Fruit fly (Drosophila melanogaster) whole organism, pupa: ENCODE data around the gene Adk1.

Experiments
- CG13204 ChIP-seq: fragments of 200-800 bp; sonication (Bioruptor generic); optimal IDR thresholded peaks from 2 replicates; lab custom pipeline; 2018; ENCODE audit warnings: missing biosample characterization, mild to moderate bottlenecking, missing genetic modification characterization, moderate library complexity
- CG15710 ChIP-seq: fragments of 200-800 bp; sonication (Bioruptor generic); optimal IDR thresholded peaks from 2 replicates; lab custom pipeline; 2018; ENCODE audit warnings: missing biosample characterization, mild to moderate bottlenecking, missing genetic modification characterization, moderate library complexity
- CG4496 ChIP-seq: fragments of 200-800 bp; sonication (Bioruptor generic); IDR thresholded peaks from 3 replicates; pipeline ENCODE4 v1.3.6; 2022; ENCODE audit warnings: missing biosample characterization, missing genetic modification characterization
- fd96Ca ChIP-seq: fragments of 200-800 bp; sonication (Bioruptor generic); IDR thresholded peaks from 3 replicates; pipeline ENCODE4 v1.3.6; 2022; ENCODE audit warnings: missing biosample characterization, missing genetic modification characterization

DNA sequence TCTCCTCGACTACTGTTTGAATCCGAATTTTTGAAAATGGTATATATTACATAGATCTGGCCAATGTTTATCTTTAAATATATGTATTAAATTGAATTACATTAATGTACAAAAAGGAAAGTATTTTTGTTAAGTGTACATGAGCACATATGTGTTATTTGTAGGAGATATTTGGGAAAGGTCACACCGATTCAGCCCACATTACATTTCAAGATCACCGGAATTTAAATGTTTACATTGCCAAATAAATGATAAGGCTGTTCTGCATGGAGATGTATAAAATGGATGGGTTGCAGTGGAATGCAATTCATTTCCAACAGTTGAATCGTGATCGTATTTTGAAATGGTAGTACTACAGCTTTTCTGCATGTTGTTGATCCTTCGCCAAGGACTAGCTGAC is 31.4 kb downstream of the Adk1 start, which contains the start of gene CG3916:
- TF ChIP-seq CG13204 (GFP tag; lab: Kevin White, UChicago) (no peak), CG4496 (GFP tag; lab: Robert Waterston, UW) (no peak), CG15710 (tag; lab: Kevin White, UChicago) (no peak), fd96Ca (GFP tag; lab: Robert Waterston, UW) (no peak)
